In the genomic region with DNA sequence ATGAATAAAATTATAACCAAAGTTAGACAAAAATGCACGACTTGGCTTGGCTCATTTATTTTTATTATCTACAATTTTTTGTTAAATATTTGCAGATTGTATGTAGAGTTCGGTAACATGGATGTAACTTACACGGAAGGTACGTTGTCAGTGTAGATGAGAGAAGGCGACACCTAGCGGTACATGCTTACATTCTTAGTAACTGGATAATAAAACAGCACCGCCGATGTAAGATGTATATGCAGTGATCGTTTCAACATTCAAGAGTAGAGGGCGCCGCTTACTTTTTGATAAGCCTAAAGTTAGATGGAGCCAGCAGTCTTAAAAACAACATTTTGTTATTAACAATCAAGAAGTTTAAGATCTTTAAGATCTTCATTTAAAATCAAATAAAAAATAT, we compare ENCODE assay signal across 1 fruit fly cellular context.
TF ChIP-seq lines count a peak whose summit lies in the region.

No protein-coding gene starts in this region.

TF ChIP-seq in whole organism, embryonic, 481 proteins besides CTCF, POLR2A, EP300 and RAD21 (continued from another document):
- TF ChIP-seq vfl (GFP tag; optimal IDR thresholded peaks at IDR 0.05; lab: Kevin White, UChicago) = no peak
- peak; percentile 79 for TF ChIP-seq CG8478 (optimal IDR thresholded peaks at IDR 0.05; lab: Kevin White, UChicago)
- TF ChIP-seq caup (GFP tag; optimal IDR thresholded peaks at IDR 0.05; lab: Kevin White, UChicago; ENCODE audit: severe bottlenecking) = no peak
- peak; percentile 56 for TF ChIP-seq HLH54F (GFP tag; optimal IDR thresholded peaks at IDR 0.05; lab: Kevin White, UChicago)
- peak; percentile 50; the same call in 1 of the 3 replicates for TF ChIP-seq ci (GFP tag; IDR thresholded peaks at IDR 0.05; lab: Robert Waterston, UW)
- TF ChIP-seq row (GFP tag; IDR thresholded peaks at IDR 0.05; lab: Robert Waterston, UW) = 0 out of 3 replicates have a peak, but pooled peaks have one; percentile 13
- TF ChIP-seq CG10979 (tag; optimal IDR thresholded peaks at IDR 0.05; lab: Kevin White, UChicago) = peak; percentile 75
- peak; percentile 33 for TF ChIP-seq CG12942 (GFP tag; optimal IDR thresholded peaks at IDR 0.05; lab: Kevin White, UChicago)
- no peak for TF ChIP-seq Nf-YB (GFP tag; optimal IDR thresholded peaks at IDR 0.05; lab: Kevin White, UChicago)
- peak; percentile 65 for TF ChIP-seq CG30403 (GFP tag; optimal IDR thresholded peaks at IDR 0.05; lab: Kevin White, UChicago)
- 0 out of 4 replicates have a peak, but pooled peaks have one; percentile 20 for TF ChIP-seq Gug (GFP tag; IDR thresholded peaks at IDR 0.05; lab: Robert Waterston, UW)
- peak; percentile 31 for TF ChIP-seq Side (GFP tag; optimal IDR thresholded peaks at IDR 0.05; lab: Kevin White, UChicago)
- no peak for TF ChIP-seq scrt (GFP tag; optimal IDR thresholded peaks at IDR 0.05; lab: Kevin White, UChicago)
- TF ChIP-seq Ssrp (tag; optimal IDR thresholded peaks at IDR 0.05; lab: Kevin White, UChicago) = peak; percentile 23
- TF ChIP-seq CG3726 (GFP tag; IDR thresholded peaks at IDR 0.05; lab: Robert Waterston, UW) = no peak
TF ChIP-seq in whole organism, embryonic: peak in this region for 185.
